Worm (Caenorhabditis elegans) whole organism, dauer: ENCODE data around the gene arrd-1.
"Not testable (repeated sequence)": the region's sequence is repeated elsewhere in the genome, so short reads cannot be mapped to it uniquely, and the experiment has no call there.

Source experiments
- unc-62 ChIP-seq: sonication (generic microtip); optimal IDR thresholded peaks from 2 replicates; lab custom pipeline; 2017; ENCODE audit warnings: missing biosample characterization, missing genetic modification reagents, missing genetic modification characterization

Gene arrd-1

DNA sequence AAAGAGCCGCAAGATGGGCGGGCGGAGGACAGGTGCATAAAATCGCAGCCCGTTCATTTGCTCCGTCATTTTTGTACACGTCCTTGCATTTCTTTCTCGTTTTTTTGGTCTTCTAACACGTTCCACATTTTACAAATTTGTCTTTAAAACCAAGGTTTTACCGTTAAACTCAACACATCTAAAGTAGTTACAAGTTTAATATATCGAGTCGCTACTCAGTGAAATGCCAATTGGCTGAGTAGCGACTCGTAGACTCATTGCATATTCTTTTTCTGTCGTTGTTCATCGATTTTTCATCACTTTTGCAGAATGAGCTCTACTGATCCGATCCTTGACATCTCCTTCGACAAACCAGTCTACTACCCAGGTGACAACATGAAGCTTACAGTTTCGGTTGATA lies at the start of gene arrd-1:
Gene arrd-1, plus strand, starts transcription at position 301 of the 400 bp plus-strand sequence.
- TF ChIP-seq unc-62 (GFP tag; lab: Kevin White, UChicago), result no peak

DNA sequence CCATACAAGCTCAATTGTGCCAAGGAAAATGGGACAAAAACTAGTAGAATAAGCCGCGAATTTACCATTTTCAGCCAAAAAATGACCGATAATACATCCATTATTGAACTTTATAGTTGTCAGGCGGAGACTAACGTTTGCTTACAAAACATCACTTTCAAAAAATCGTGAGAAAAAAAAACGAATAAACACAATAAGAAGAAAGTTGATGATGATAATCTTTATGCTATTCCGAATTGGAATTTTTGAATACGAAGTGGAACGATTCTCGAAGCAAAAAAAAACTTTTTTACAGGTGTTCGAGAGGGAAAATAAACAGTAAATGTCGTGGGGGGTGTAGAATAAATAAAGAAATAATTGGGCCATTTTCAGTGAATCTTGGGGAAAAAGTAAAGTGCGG lies 49.7 kb upstream of the arrd-1 start, which contains the start of gene W08F4.7:
Gene W08F4.7, minus strand, starts transcription at position 101 of the 400 bp plus-strand sequence.
- TF ChIP-seq unc-62 (GFP tag; lab: Kevin White, UChicago), result no peak

DNA sequence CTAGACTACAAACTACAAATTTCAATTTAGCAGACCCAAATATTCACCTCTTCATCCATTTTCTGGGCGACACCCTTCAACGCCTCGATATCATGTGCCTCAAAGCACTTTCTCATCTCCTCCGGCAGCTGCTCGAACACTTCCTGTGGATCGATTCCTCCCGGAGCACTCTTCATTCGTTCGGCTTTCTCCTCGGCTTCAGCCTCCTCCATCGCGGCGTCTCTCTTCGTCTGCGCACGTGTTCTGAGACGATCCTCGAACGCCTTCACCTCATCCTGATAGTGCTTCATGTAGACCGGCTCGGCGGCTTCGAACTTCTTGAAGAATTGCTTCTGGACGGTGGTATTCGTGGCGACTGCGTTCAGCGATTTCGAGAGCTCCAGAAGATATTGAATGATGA lies 48.5 kb upstream of the arrd-1 start:
- TF ChIP-seq unc-62 (GFP tag; lab: Kevin White, UChicago), result no peak

DNA sequence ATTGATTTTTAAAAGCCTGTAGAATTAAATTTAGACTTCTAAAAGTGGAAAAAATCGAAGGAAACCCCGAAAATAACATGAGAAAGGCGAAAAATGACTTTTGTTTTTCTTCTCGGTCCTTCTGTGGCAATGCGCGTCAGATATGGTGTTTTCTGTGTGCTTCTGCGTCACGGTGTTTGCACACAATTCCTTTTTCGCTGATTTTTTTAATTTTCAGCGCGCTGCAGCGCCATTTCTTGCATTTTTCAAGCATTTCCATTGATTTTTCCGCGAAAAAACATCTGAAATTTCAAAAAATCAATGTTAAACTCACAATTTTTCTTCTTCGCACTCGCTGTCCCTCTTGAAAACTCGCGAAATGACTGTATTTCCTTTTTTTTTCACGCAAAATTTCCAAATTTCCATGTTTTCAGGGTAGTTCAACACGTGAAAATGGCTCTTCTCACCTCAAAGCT lies 47.1 kb upstream of the arrd-1 start, which contains the start of the genes cdc-37 and W08F4.3:
Gene cdc-37, minus strand, starts transcription at position 405 of the 455 bp plus-strand sequence.
Gene W08F4.3, plus strand, starts transcription at position 414 of the 455 bp plus-strand sequence.
- no peak for TF ChIP-seq unc-62 (GFP tag; lab: Kevin White, UChicago)

DNA sequence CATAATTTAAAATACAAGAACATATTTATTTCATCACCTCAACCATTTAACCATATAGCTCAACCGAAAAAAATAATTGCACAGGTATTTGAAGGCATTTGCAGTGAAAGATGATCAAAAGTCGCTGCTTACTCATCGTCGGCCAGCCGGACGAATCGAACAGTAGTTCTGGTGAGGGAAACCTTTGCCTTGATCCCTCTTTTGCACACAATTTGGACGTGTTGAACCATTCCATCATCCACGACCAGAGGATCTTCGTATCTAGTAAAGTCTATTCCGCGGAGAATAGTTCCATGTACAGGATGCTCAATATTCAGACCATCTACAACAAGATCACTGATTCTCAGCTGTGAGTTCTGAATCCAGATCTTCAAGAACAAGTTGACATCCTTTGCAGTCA lies 45.3 kb upstream of the arrd-1 start:
- no peak for TF ChIP-seq unc-62 (GFP tag; lab: Kevin White, UChicago)

DNA sequence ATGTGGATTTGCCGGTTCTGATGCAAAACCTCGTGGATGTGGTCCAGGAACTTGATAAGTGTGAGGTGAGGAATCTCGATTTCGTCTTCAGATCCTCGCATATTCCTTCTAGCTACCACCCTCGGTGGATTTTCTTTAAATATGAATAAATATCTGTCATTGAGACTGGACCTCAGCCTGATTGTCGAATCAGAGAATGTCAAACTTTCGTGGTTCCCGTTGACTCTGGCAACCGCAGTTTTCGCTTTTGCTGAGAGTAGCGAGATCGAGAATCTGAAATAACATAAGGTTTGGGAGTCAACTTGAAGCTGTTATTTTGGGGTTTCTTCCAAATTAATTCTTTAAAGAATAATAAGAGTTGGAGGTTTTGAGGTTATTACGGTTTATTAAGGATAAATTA lies 44.7 kb upstream of the arrd-1 start, which contains the start of gene fbxb-14:
Gene fbxb-14, minus strand, starts transcription at position 101 of the 400 bp plus-strand sequence.
- TF ChIP-seq unc-62 (GFP tag; lab: Kevin White, UChicago), result no peak

DNA sequence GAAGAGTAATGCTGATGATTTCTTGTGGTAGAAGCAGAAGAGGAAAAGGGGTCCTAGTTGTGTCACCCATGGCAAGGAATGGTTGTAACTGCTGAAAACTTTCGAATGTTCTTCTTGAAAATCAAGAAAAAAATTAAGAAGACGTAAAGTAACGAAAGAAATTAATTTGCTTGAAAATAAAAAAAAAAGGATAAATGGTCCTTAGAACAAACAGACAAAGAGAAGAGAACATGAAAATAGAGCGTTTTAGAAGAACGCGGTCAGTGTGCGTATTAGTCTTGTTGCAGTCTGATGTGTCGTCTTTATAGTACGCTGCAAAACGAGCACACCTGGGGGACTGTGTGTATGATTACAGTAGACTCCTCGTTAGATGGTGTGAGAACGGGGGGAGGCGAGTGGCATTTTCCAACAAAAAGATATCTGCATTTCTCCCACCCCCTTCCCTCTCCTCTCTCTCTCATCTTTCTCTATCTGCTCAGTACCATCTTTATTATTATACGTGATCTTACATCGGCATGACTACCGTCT lies 42.9 kb upstream of the arrd-1 start, which contains the start of the genes W08F4.12 and W08F4.13:
Gene W08F4.12, minus strand, starts transcription at position 101 of the 528 bp plus-strand sequence.
Gene W08F4.13, plus strand, starts transcription at position 478 of the 528 bp plus-strand sequence.
- TF ChIP-seq unc-62 (GFP tag; lab: Kevin White, UChicago), result no peak

DNA sequence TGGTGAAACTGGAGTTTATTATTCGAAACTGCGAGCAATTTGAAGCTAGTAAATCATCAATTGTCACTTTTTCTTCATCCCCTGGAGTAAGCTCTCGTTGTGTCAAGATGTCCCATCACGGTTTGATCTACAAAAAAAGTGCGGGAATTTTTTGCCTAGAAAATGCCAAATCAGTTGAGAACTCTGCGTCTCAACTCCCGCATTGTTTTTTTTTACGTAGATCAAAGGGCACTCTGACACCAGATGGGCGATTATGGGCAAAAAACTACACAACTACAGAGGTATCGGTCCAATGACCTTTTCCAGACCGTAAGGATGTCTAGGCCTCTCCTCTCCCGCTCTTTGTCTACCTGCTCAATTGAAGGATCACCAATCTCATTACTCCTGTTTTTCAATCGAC lies 39.8 kb upstream of the arrd-1 start, which contains the start of gene fbxb-34:
Gene fbxb-34, plus strand, starts transcription at position 301 of the 400 bp plus-strand sequence.
- TF ChIP-seq unc-62 (GFP tag; lab: Kevin White, UChicago), result no peak

DNA sequence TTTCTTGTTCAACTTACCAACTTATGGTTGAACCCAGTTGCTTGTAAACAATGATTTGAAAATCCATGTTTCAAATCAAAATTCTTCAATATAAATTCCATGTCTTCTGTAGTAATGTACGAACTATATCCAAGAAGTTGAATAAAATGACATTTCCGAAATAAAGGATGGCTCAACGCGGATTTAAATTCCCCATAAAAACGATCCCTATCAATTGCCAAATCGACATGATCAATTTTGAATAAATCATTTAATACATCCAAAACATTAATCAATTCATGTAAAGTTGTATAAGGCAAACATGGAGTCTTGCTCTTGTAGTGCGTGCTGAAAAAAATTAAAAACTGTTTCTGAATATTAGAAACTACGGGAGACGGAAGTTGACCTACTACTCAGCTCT lies 36.2 kb upstream of the arrd-1 start, which contains the start of gene W08F4.10:
Gene W08F4.10, minus strand, starts transcription at position 101 of the 400 bp plus-strand sequence.
- no peak for TF ChIP-seq unc-62 (GFP tag; lab: Kevin White, UChicago)

DNA sequence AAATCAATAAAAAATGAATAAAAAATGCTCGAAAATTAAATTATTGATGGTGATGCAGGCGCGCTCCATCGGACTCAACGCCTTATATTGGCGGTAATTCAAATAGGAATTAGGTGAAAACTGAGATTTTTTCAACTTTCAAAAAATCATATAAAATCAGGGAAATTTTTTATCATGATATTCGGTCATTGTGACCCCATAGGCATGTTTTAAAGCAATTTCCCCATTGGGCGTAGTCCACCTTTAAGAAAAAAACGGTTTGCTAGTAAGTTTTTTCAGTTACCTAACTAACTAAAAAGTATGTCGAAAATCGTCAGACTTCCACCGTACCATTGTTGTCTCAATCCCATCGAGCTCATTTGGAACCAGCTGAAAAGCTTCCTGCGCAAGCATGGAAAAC lies 34.1 kb upstream of the arrd-1 start, which contains the start of gene W08F4.1:
Gene W08F4.1, plus strand, starts transcription at position 301 of the 400 bp plus-strand sequence.
- not testable (repeated sequence) for TF ChIP-seq unc-62 (GFP tag; lab: Kevin White, UChicago)

DNA sequence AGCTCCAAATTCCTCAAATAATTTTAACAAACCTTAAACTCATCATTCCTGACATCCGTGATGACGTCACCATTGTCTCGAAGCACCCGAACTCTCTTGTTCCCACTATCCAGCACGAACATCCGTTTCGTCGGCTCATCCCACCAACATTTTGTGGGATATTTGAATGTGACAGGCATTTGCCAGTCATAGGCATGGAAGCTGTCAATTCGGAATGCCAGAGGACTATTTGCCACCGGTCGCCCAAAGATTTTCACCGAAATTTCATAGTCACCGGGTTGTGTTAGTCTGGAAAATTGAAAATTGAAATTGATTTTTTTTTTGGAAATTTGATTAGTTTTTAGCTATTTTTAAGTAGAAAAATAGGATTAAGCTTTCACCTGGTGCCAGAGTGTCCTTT lies 30.6 kb upstream of the arrd-1 start:
- TF ChIP-seq unc-62 (GFP tag; lab: Kevin White, UChicago), result no peak

DNA sequence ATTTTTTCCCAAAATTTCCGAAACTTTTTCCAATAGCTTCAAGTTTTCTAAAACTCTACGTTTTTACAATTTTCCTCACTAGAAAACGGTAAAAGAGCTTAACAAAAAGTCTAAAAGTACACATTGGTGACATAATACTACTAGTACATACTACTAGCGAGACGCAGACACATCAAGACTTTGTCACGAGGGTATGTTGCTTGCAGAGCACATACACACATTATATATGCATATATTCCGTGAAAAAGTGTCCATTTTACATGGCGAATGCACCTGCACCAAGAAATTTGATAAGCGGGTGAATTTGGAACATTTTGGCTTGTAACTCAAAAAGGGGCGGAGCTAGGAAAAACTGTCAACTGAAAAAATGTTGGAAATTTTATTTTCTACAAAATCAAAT lies 26.0 kb upstream of the arrd-1 start:
- TF ChIP-seq unc-62 (GFP tag; lab: Kevin White, UChicago), result no peak

DNA sequence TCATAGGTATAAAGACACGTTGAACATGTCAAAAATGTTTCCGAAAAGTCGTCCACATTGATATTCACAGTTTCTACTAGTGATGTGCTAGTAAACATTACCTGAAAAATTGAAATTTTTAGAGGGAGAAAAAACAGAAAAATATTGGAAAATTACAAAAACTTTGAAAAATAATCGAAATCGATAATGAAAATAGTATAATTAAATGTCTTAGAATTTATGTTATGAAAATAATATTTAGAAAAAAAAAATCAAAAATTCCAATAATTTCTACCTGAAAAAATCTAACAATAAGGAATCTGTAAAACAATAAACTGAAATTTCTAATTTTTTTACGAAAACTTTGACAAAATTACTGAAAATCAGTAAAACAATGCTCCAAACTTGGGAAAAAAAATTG lies 25.3 kb upstream of the arrd-1 start, which contains the start of gene nhl-3:
Gene nhl-3, minus strand, starts transcription at position 101 of the 400 bp plus-strand sequence.
- no peak for TF ChIP-seq unc-62 (GFP tag; lab: Kevin White, UChicago)

DNA sequence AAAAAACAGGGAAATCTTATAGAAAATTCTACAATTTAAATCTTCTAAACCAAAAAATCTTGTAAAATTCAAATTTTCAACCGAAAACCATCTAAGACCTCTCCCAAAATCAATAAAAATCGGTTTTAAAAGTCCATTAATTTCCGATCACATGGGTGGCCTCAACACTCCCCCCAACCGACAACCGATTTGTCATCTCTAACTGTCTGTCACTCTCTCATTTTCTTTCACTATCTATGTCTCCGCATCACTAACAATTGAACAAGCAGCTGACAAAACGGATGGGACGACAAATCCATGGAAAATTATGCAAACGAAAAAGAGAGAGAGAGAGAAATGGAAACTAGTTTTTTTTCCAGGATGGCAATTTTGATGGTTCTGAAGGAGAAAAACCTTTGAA lies 24.3 kb upstream of the arrd-1 start:
- no peak for TF ChIP-seq unc-62 (GFP tag; lab: Kevin White, UChicago)

DNA sequence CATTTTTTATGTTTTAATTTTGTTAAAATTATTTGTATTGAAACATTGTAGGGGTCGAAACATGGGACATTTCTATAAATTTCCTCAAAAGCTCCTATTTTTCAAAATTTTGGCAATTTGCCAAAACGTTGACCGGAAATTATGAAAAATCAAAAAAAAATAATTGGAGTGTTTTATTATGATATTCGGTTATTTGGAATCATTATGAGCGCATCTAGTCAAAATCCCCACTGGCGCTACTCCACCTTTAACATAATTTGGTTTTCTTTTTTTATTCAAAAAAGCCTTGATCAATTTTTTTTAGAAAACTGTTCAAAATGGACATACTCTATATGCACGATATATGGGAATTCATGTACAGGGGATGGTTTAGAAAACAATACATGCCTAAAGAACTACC lies 22.0 kb upstream of the arrd-1 start, which contains the start of gene W04H10.2:
Gene W04H10.2, plus strand, starts transcription at position 301 of the 400 bp plus-strand sequence.
- TF ChIP-seq unc-62 (GFP tag; lab: Kevin White, UChicago), result no peak

DNA sequence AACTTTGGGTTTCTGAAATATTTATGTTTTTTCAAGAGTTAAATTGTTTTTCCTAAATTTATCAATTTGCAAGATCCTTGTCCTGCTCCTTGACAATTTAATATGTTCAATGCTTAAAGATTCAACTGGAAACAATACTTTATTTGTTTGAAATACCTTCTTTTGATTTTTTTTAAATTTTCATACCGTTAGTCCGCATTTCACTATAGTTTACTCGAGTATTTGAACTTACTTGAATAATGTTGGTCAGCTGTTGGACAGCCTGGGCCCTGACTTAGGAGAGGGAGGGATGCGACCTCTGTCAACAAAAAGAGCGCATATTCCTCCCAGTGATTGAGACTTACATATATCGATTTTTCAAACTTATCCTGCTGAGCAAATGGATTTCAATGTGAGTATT lies 21.3 kb upstream of the arrd-1 start, which contains the start of gene W04H10.5:
Gene W04H10.5, plus strand, starts transcription at position 301 of the 400 bp plus-strand sequence.
- TF ChIP-seq unc-62 (GFP tag; lab: Kevin White, UChicago), result no peak
